Fruit fly (Drosophila melanogaster): ENCODE data around the gene QIL1.

The QIL1 gene

dm6 chr3L:17496871-17497492, 31.2 kb downstream of the QIL1 start (continued):
- TF ChIP-seq CG8319 (GFP tag; optimal IDR thresholded peaks at IDR 0.05) (peak; percentile 71), Sox14 (GFP tag; optimal IDR thresholded peaks at IDR 0.05) (peak; percentile 85), CG8632 (GFP tag; optimal IDR thresholded peaks at IDR 0.05) (peak; percentile 80), CG6163 (GFP tag; IDR thresholded peaks at IDR 0.05) (peak; percentile 85), CG11762 (GFP tag; optimal IDR thresholded peaks at IDR 0.05; ENCODE audit: insufficient read depth) (peak; percentile 77), CG3919 (GFP tag; optimal IDR thresholded peaks at IDR 0.05) (peak; percentile 89), salr (GFP tag; optimal IDR thresholded peaks at IDR 0.05) (peak; percentile 61 to 82), CG10669 (GFP tag; optimal IDR thresholded peaks at IDR 0.05) (peak; percentile 86), OdsH (GFP tag; optimal IDR thresholded peaks at IDR 0.05) (peak; percentile 85), Blimp-1 (GFP tag; optimal IDR thresholded peaks at IDR 0.05) (no peak), acj6 (GFP tag; optimal IDR thresholded peaks at IDR 0.05) (peak; percentile 86), CG31627 (GFP tag; optimal IDR thresholded peaks at IDR 0.05) (peak; percentile 43), CG4318 (GFP tag; optimal IDR thresholded peaks at IDR 0.05) (peak; percentile 75), CG7368 (GFP tag; optimal IDR thresholded peaks at IDR 0.05) (peak; percentile 83), CG8119 (GFP tag; IDR thresholded peaks at IDR 0.05) (peak; percentile 86), dsx (GFP tag; optimal IDR thresholded peaks at IDR 0.05; ENCODE audit: poor library complexity, severe bottlenecking) (peak; percentile 71), fd59A (GFP tag; optimal IDR thresholded peaks at IDR 0.05) (peak; percentile 78), topi (GFP tag; optimal IDR thresholded peaks at IDR 0.05) (peak; percentile 67), Gug (GFP tag; IDR thresholded peaks at IDR 0.05) (peak; percentile 68), CG9139 (GFP tag; optimal IDR thresholded peaks at IDR 0.05) (peak; percentile 79), cyc (GFP tag; optimal IDR thresholded peaks at IDR 0.05) (peak; percentile 55), net (GFP tag; optimal IDR thresholded peaks at IDR 0.05) (peak; percentile 84), CG1621 (tag; optimal IDR thresholded peaks at IDR 0.05) (peak; percentile 74), CG6854 (GFP tag; optimal IDR thresholded peaks at IDR 0.05) (no peak), spab (GFP tag; optimal IDR thresholded peaks at IDR 0.05) (peak; percentile 82), Smox (GFP tag; optimal IDR thresholded peaks at IDR 0.05) (peak; percentile 37), CG11294 (GFP tag; IDR thresholded peaks at IDR 0.05) (peak; percentile 45; the same call in 1 of the 2 replicates), fd85E (GFP tag; optimal IDR thresholded peaks at IDR 0.05) (no peak), Met (GFP tag; optimal IDR thresholded peaks at IDR 0.05) (peak; percentile 51), CG10631 (GFP tag; optimal IDR thresholded peaks at IDR 0.05) (peak; percentile 85), pdm3 (GFP tag; optimal IDR thresholded peaks at IDR 0.05) (peak; percentile 85), Sox15 (GFP tag; optimal IDR thresholded peaks at IDR 0.05) (peak; percentile 68), CG6792 (GFP tag; optimal IDR thresholded peaks at IDR 0.05) (peak; percentile 75), eg (GFP tag; IDR thresholded peaks at IDR 0.05) (peak; percentile 84)

- no peak for TF ChIP-seq CG9139 (GFP tag; optimal IDR thresholded peaks at IDR 0.05)
- TF ChIP-seq Hr4 (GFP tag; optimal IDR thresholded peaks at IDR 0.05) = peak; percentile 65
- peak; percentile 44; the same call in 1 of the 3 replicates for TF ChIP-seq CG6163 (GFP tag; IDR thresholded peaks at IDR 0.05)
- TF ChIP-seq CG7368 (GFP tag; optimal IDR thresholded peaks at IDR 0.05) = no peak
- TF ChIP-seq CG8119 (GFP tag; IDR thresholded peaks at IDR 0.05) = peak; percentile 56; the same call in 2 of the 3 replicates
- no peak for TF ChIP-seq Ets21C (GFP tag; optimal IDR thresholded peaks at IDR 0.05)
- peak; percentile 69 for TF ChIP-seq CG32006 (GFP tag; optimal IDR thresholded peaks at IDR 0.05)
- TF ChIP-seq CG10669 (GFP tag; optimal IDR thresholded peaks at IDR 0.05) = no peak
- no peak for TF ChIP-seq Hr38 (GFP tag; optimal IDR thresholded peaks at IDR 0.05)
- no peak for TF ChIP-seq CG31627 (GFP tag; optimal IDR thresholded peaks at IDR 0.05)
- TF ChIP-seq fd85E (GFP tag; optimal IDR thresholded peaks at IDR 0.05) = no peak
- no peak for TF ChIP-seq CG8632 (GFP tag; optimal IDR thresholded peaks at IDR 0.05)
- no peak for TF ChIP-seq Sox14 (GFP tag; optimal IDR thresholded peaks at IDR 0.05)
- no peak for TF ChIP-seq Eip75B (GFP tag; optimal IDR thresholded peaks at IDR 0.05)
- TF ChIP-seq Eip93F (GFP tag; optimal IDR thresholded peaks at IDR 0.05) = no peak
- no peak for TF ChIP-seq CG6854 (GFP tag; optimal IDR thresholded peaks at IDR 0.05)
- TF ChIP-seq Hr39 (GFP tag; optimal IDR thresholded peaks at IDR 0.05) = no peak
- no peak for TF ChIP-seq cyc (GFP tag; optimal IDR thresholded peaks at IDR 0.05)
- TF ChIP-seq CG1621 (tag; optimal IDR thresholded peaks at IDR 0.05) = no peak
- no peak for TF ChIP-seq Sox15 (GFP tag; optimal IDR thresholded peaks at IDR 0.05)
- no peak for TF ChIP-seq CG16779 (tag; optimal IDR thresholded peaks at IDR 0.05)
- no peak for TF ChIP-seq acj6 (GFP tag; optimal IDR thresholded peaks at IDR 0.05)
- TF ChIP-seq Sox102F (GFP tag; optimal IDR thresholded peaks at IDR 0.05) = no peak
- TF ChIP-seq CG6808 (GFP tag; optimal IDR thresholded peaks at IDR 0.05) = no peak
- no peak for TF ChIP-seq svp (GFP tag)
- no peak for TF ChIP-seq esn (GFP tag; optimal IDR thresholded peaks at IDR 0.05)
- no peak for TF ChIP-seq CG11294 (GFP tag; IDR thresholded peaks at IDR 0.05)
- TF ChIP-seq ss (GFP tag; optimal IDR thresholded peaks at IDR 0.05) = no peak
- no peak for TF ChIP-seq CG10631 (GFP tag; optimal IDR thresholded peaks at IDR 0.05)
- no peak for TF ChIP-seq Blimp-1 (GFP tag; optimal IDR thresholded peaks at IDR 0.05)
- TF ChIP-seq CG34406 (GFP tag; optimal IDR thresholded peaks at IDR 0.05) = no peak
Measured at dm6 chr3L:17497969-17498368, 32.2 kb downstream of the QIL1 start.

Measured in whole organism, prepupa.